Worm (Caenorhabditis elegans) whole organism, mixed stage, embryonic: ENCODE measurements around the gene cnnm-2.

Experiments
- lsy-2 ChIP-seq: fragments of 150-350 bp; optimal IDR thresholded peaks from 2 replicates; lab custom pipeline; 2014; ENCODE audit warnings: missing biosample characterization, missing genetic modification characterization
- mab-5 ChIP-seq: fragments of 150-350 bp; optimal IDR thresholded peaks from 2 replicates; lab custom pipeline; 2014; ENCODE audit warnings: missing biosample characterization, missing genetic modification characterization
- nhr-12 ChIP-seq: fragments of 150-350 bp; optimal IDR thresholded peaks from 2 replicates; lab custom pipeline; 2014; ENCODE audit warnings: missing biosample characterization, missing genetic modification characterization
- nhr-2 ChIP-seq: fragments of 150-350 bp; optimal IDR thresholded peaks from 2 replicates; lab custom pipeline; 2014; ENCODE audit warnings: missing biosample characterization, missing genetic modification characterization
- nhr-28 ChIP-seq: fragments of 150-350 bp; optimal IDR thresholded peaks from 2 replicates; lab custom pipeline; 2014; ENCODE audit warnings: missing biosample characterization, missing genetic modification characterization
- unc-62 ChIP-seq: fragments of 150-350 bp; optimal IDR thresholded peaks from 2 replicates; lab custom pipeline; 2014; ENCODE audit warnings: missing biosample characterization, missing genetic modification reagents, missing genetic modification characterization

DNA sequence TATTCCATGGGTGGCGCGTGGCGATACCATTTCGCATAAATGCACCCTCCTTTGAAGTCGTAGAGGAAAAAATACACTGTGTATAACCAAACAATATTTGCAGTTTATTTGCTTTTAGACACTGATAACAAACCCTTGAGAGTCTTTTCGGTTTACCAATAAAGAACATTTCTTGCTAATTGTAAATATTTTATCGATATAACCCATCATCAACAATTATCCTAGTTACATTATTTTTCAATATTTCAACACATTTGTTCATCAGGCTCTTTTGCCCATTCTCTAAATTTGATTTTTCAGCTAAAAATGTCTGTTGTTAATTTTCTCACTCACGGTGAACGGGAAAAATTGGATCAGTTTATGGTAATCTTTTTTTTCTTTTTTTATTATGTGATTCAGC lies 32.1 kb downstream of the cnnm-2 start, which contains the start of gene ubc-23:
- TF ChIP-seq mab-5 (tag; lab: Kevin White, UChicago) (no peak), unc-62 (GFP tag; lab: Kevin White, UChicago) (no peak), nhr-12 (tag; lab: Kevin White, UChicago) (no peak), lsy-2 (tag; lab: Kevin White, UChicago) (no peak), nhr-2 (tag; lab: Kevin White, UChicago) (no peak), nhr-28 (tag; lab: Kevin White, UChicago) (no peak)
